Fruit fly (Drosophila melanogaster) whole organism, embryonic: ENCODE data around the gene CG9150.

Experiments
- CG11093 ChIP-seq: fragments of 200-800 bp; sonication (Bioruptor generic); IDR thresholded peaks from 3 replicates; pipeline ENCODE4 v1.3.6; 2022; ENCODE audit warnings: missing biosample characterization, missing genetic modification characterization
- CG14667 ChIP-seq: fragments of 200-800 bp; sonication (Bioruptor generic); IDR thresholded peaks from 2 replicates; pipeline ENCODE4 v1.3.6; 2022; ENCODE audit warnings: missing biosample characterization, missing genetic modification characterization
- CG8089 ChIP-seq: fragments of 200-800 bp; sonication (Bioruptor generic); optimal IDR thresholded peaks from 3 replicates; lab custom pipeline; 2016; ENCODE audit warnings: missing biosample characterization, missing genetic modification characterization
- Hmx ChIP-seq: fragments of 200-800 bp; sonication (Bioruptor generic); optimal IDR thresholded peaks from 2 replicates; lab custom pipeline; 2016; ENCODE audit warnings: missing biosample characterization, missing genetic modification characterization
- Sox102F ChIP-seq: fragments of 200-800 bp; sonication (Bioruptor generic); optimal IDR thresholded peaks from 2 replicates; lab custom pipeline; 2018; ENCODE audit warnings: missing biosample characterization, mild to moderate bottlenecking, missing genetic modification characterization, moderate library complexity
- ase ChIP-seq: fragments of 200-800 bp; sonication (Bioruptor generic); IDR thresholded peaks from 3 replicates; pipeline ENCODE4 v1.3.6; 2022; ENCODE audit warnings: missing biosample characterization, missing genetic modification characterization
- sisA ChIP-seq: fragments of 200-800 bp; sonication (Bioruptor generic); IDR thresholded peaks from 2 replicates; pipeline ENCODE4 v1.3.6; 2022; ENCODE audit warnings: missing biosample characterization, missing genetic modification characterization
- ttk ChIP-seq: fragments of 200-800 bp; sonication (Bioruptor generic); IDR thresholded peaks from 2 replicates; pipeline ENCODE4 v2.1.2; 2022; ENCODE audit warnings: missing biosample characterization, missing genetic modification characterization

DNA sequence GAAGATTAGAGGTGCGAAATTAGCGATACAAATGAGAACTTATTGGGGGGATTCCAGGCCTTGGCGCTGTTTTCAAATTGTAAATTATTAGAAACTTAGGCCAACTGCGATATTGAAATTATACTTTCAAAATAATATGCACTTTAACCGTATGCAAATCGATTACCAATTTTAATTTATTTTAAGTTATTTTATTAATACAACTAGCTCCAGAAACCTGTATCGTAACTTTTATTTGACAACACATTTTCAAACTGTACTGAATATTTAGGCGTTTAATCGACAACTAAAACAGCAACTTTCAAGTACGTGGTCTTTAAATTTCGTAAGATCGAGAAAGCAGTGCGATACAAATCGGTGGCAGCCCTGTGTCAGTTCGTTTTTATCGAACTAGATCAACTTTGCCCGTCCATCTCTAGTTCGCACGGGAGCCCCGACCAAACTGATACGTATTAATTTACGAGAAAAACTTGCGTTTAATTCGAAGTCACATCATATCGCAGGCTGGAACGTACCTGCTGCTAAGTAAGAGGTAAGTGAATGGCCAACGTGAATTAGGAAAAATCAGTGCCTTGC, 2.4 kb upstream of the CG9150 start, which contains the start of the genes CG9154 and Kr-h2:
- no peak for TF ChIP-seq CG14667 (GFP tag; lab: Robert Waterston, UW)
- TF ChIP-seq ttk = no peak
- TF ChIP-seq sisA (GFP tag; lab: Robert Waterston, UW) = no peak
- no peak for TF ChIP-seq ase
- TF ChIP-seq Sox102F (GFP tag; lab: Kevin White, UChicago) = no peak
- no peak for TF ChIP-seq CG11093 (GFP tag; lab: Robert Waterston, UW)
- TF ChIP-seq CG8089 = no peak
- no peak for TF ChIP-seq Hmx (GFP tag; lab: Kevin White, UChicago)
